Fruit fly (Drosophila melanogaster): Measurements from ENCODE around the gene CG42590.

CG42590 gene

dm6 chr3L:8028493-8029193 lies 40.4 kb downstream of the CG42590 start:
- 0 out of 2 replicates have a peak, but pooled peaks have one; percentile 11 for TF ChIP-seq Xrp1 (GFP tag; IDR thresholded peaks at IDR 0.05)
- TF ChIP-seq CG17328 (GFP tag; IDR thresholded peaks at IDR 0.05) = no peak
- TF ChIP-seq ato (GFP tag; IDR thresholded peaks at IDR 0.05; ENCODE audit: partially characterized antibody) = peak; percentile 82
- TF ChIP-seq CG8290 (GFP tag; optimal IDR thresholded peaks at IDR 0.05) = no peak
- no peak for TF ChIP-seq CG8290 (tag; optimal IDR thresholded peaks at IDR 0.05)
- no peak for TF ChIP-seq CG32772 (GFP tag; IDR thresholded peaks at IDR 0.05)
- no peak for TF ChIP-seq CG7839 (tag; optimal IDR thresholded peaks at IDR 0.05)
- peak; percentile 92 for TF ChIP-seq CG18011 (GFP tag; optimal IDR thresholded peaks at IDR 0.05)
- TF ChIP-seq CG31365 (tag; optimal IDR thresholded peaks at IDR 0.05) = peak; percentile 42
- TF ChIP-seq Bgb (GFP tag; IDR thresholded peaks at IDR 0.05; ENCODE audit: partially characterized antibody) = peak; percentile 77
- no peak for TF ChIP-seq PHDP (tag; optimal IDR thresholded peaks at IDR 0.05)
- TF ChIP-seq en (GFP tag; optimal IDR thresholded peaks at IDR 0.05) = no peak
- TF ChIP-seq CG4617 (GFP tag; optimal IDR thresholded peaks at IDR 0.05; ENCODE audit: borderline replicate concordance) = no peak
- peak in 1 of 2 experiments; percentile 74 for TF ChIP-seq Pdp1 (GFP tag; optimal IDR thresholded peaks at IDR 0.05)
- no peak for TF ChIP-seq lbe (GFP tag; optimal IDR thresholded peaks at IDR 0.05)
- peak; percentile 76 for TF ChIP-seq tna (GFP tag; IDR thresholded peaks at IDR 0.05; ENCODE audit: partially characterized antibody)
- TF ChIP-seq mirr (GFP tag; optimal IDR thresholded peaks at IDR 0.05) = peak; percentile 46
- TF ChIP-seq NC2β (GFP tag; optimal IDR thresholded peaks at IDR 0.05) = no peak
- no peak for TF ChIP-seq cas (GFP tag; IDR thresholded peaks at IDR 0.05)
- TF ChIP-seq ash1 (GFP tag; optimal IDR thresholded peaks at IDR 0.05) = no peak
- TF ChIP-seq CG5953 (GFP tag; IDR thresholded peaks at IDR 0.05) = no peak
- TF ChIP-seq CG5180 (GFP tag; optimal IDR thresholded peaks at IDR 0.05) = no peak
- TF ChIP-seq E2f1 (GFP tag; IDR thresholded peaks at IDR 0.05) = no peak
- no peak for TF ChIP-seq CG1792 (GFP tag; optimal IDR thresholded peaks at IDR 0.05)
- peak; percentile 61; the same call in 2 of the 3 replicates for TF ChIP-seq CG7963 (GFP tag; IDR thresholded peaks at IDR 0.05; ENCODE audit: partially characterized antibody)
- TF ChIP-seq CG3163 (GFP tag; optimal IDR thresholded peaks at IDR 0.05) = no peak
- no peak for TF ChIP-seq Atf3 (GFP tag; optimal IDR thresholded peaks at IDR 0.05)
- no peak for TF ChIP-seq CG17361 (GFP tag; IDR thresholded peaks at IDR 0.05)
- TF ChIP-seq CG17568 (GFP tag; optimal IDR thresholded peaks at IDR 0.05) = no peak
- peak; percentile 85 for TF ChIP-seq z (GFP tag; IDR thresholded peaks at IDR 0.05)
- no peak for TF ChIP-seq Usf (GFP tag; optimal IDR thresholded peaks at IDR 0.05)
- TF ChIP-seq hth (optimal IDR thresholded peaks at IDR 0.05) = no peak
- TF ChIP-seq CkIIα-i1 (GFP tag; IDR thresholded peaks at IDR 0.05) = no peak
- TF ChIP-seq vvl (GFP tag; IDR thresholded peaks at IDR 0.05) = peak; percentile 31; the same call in 1 of the 2 replicates
- peak; percentile 25 for TF ChIP-seq sens (GFP tag)
- peak; percentile 53; the same call in 1 of the 2 replicates for TF ChIP-seq CG42726 (GFP tag; IDR thresholded peaks at IDR 0.05; ENCODE audit: partially characterized antibody)
- no peak for TF ChIP-seq CG3995 (GFP tag; optimal IDR thresholded peaks at IDR 0.05)
- TF ChIP-seq sim (GFP tag; IDR thresholded peaks at IDR 0.05) = no peak
- TF ChIP-seq CG1233 (GFP tag; optimal IDR thresholded peaks at IDR 0.05) = no peak
- TF ChIP-seq CG15696 (tag; optimal IDR thresholded peaks at IDR 0.05) = no peak
- TF ChIP-seq Hr78 (GFP tag; optimal IDR thresholded peaks at IDR 0.05) = peak in 1 of 2 experiments; percentile 25
- no peak for TF ChIP-seq Oli (tag; optimal IDR thresholded peaks at IDR 0.05)
- TF ChIP-seq CG17385 (GFP tag; optimal IDR thresholded peaks at IDR 0.05) = no peak
- no peak for TF ChIP-seq CG9215 (GFP tag; IDR thresholded peaks at IDR 0.05)
- peak; percentile 55 for TF ChIP-seq Med (GFP tag)
- no peak for TF ChIP-seq schlank (tag; optimal IDR thresholded peaks at IDR 0.05)
- TF ChIP-seq CG3281 (GFP tag; optimal IDR thresholded peaks at IDR 0.05) = no peak
- no peak for TF ChIP-seq Dek (tag; optimal IDR thresholded peaks at IDR 0.05)
- TF ChIP-seq CG33557 (GFP tag; optimal IDR thresholded peaks at IDR 0.05) = no peak
- TF ChIP-seq row (GFP tag; IDR thresholded peaks at IDR 0.05) = no peak

All from whole organism, embryonic.